Worm (Caenorhabditis elegans): ENCODE measurements around the gene taf-6.1.

DNA sequence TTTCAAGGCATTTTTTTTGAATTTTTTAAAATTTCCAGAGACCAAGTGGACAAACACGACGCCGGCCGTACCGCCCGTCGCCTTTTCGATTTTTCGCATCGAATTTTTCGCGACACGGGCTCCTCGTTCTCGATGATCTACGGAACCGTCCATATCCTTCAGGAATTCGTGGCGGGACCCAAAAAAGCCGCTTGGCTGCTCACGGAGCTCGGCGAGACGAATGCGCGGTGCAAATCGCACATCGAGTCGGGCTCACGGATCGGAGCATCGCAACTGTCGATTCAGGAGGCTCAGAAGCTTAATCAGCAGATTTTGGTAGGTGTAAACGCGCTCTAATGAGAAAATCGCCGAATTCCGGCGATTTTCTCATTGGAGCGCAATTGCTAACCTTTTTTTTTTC is 4.0 kb downstream of the taf-6.1 start:
- no peak for TF ChIP-seq egl-27 (tag; optimal IDR thresholded peaks at IDR 0.05)
- no peak for TF ChIP-seq unc-39 (tag; optimal IDR thresholded peaks at IDR 0.05)
- no peak for TF ChIP-seq mdl-1 (tag; optimal IDR thresholded peaks at IDR 0.05)
- no peak for TF ChIP-seq ama-1 (optimal IDR thresholded peaks at IDR 0.05)
- no peak for TF ChIP-seq zag-1 (tag; optimal IDR thresholded peaks at IDR 0.05)
- no peak for TF ChIP-seq unc-62 (GFP tag; optimal IDR thresholded peaks at IDR 0.05)
- TF ChIP-seq snpc-4 (tag; optimal IDR thresholded peaks at IDR 0.05): no peak

Measured in whole organism, L2 larva.